Worm (Caenorhabditis elegans) whole organism, L1 larva: ENCODE measurements around the gene ttr-57.

ENCODE experiments used
- C04F5.9 ChIP-seq: sonication (generic microtip); optimal IDR thresholded peaks from 2 replicates; lab custom pipeline; 2016; ENCODE audit warnings: missing genetic modification characterization, missing compliant biosample characterization
- F16B12.6 ChIP-seq: fragments of 150-350 bp; optimal IDR thresholded peaks from 2 replicates; lab custom pipeline; 2014; ENCODE audit warnings: missing biosample characterization, missing genetic modification characterization
- aha-1 ChIP-seq: fragments of 150-350 bp; optimal IDR thresholded peaks from 2 replicates; lab custom pipeline; 2014; ENCODE audit warnings: missing biosample characterization, missing genetic modification characterization
- aly-2 ChIP-seq: fragments of 150-350 bp; optimal IDR thresholded peaks from 2 replicates; lab custom pipeline; 2014; ENCODE audit warnings: missing biosample characterization, missing genetic modification characterization
- ama-1 ChIP-seq: fragments of 150-350 bp; optimal IDR thresholded peaks from 2 replicates; lab custom pipeline; 2014
- ceh-82 ChIP-seq, 3 experiments: fragments of 150-350 bp in 1 of 3; sonication (generic microtip) in 2 of 3; optimal IDR thresholded peaks; 2 replicates each; lab custom pipeline; 2014 to 2017; ENCODE audit warnings: missing biosample characterization in 3 of 3, missing genetic modification characterization in 3 of 3
- ceh-90 ChIP-seq: sonication (generic microtip); optimal IDR thresholded peaks from 2 replicates; lab custom pipeline; 2016; ENCODE audit warnings: missing genetic modification characterization, missing compliant biosample characterization
- ces-1 ChIP-seq: fragments of 150-350 bp; optimal IDR thresholded peaks from 2 replicates; lab custom pipeline; 2014; ENCODE audit warnings: missing biosample characterization, missing genetic modification reagents, missing genetic modification characterization
- dpl-1 ChIP-seq, 3 experiments: fragments of 150-350 bp in 2 of 3; sonication (generic microtip) in 1 of 3; optimal IDR thresholded peaks; 2 replicates each; lab custom pipeline; 2014 to 2017; ENCODE audit warnings: missing biosample characterization in 3 of 3, missing genetic modification characterization in 3 of 3, missing genetic modification reagents in 3 of 3
- dsc-1 ChIP-seq: sonication (generic microtip); optimal IDR thresholded peaks from 2 replicates; lab custom pipeline; 2016; ENCODE audit warnings: mild to moderate bottlenecking, missing genetic modification characterization, missing compliant biosample characterization
- efl-1 ChIP-seq, 4 experiments: fragments of 150-350 bp; optimal IDR thresholded peaks in 3 of 4; peaks in 1 of 4; 1 replicate in 1 of 4; 2 replicates in 3 of 4; lab custom pipeline; 2014; ENCODE audit warnings: missing biosample characterization in 2 of 4, missing genetic modification characterization in 2 of 4, missing genetic modification reagents in 2 of 4
- efl-3 ChIP-seq: fragments of 200-800 bp; sonication (Bioruptor generic); optimal IDR thresholded peaks from 2 replicates; lab custom pipeline; 2018; ENCODE audit warnings: mild to moderate bottlenecking, missing genetic modification characterization, missing compliant biosample characterization
- elt-2 ChIP-seq: sonication (generic microtip); optimal IDR thresholded peaks from 2 replicates; lab custom pipeline; 2016; ENCODE audit warnings: missing genetic modification characterization, mild to moderate bottlenecking, inconsistent platforms, missing compliant biosample characterization, missing genetic modification reagents
- elt-3 ChIP-seq, 6 experiments: fragments of 150-350 bp in 1 of 6; sonication (generic microtip); optimal IDR thresholded peaks; 2 replicates each; lab custom pipeline; 2017 to 2018; ENCODE audit warnings: missing biosample characterization in 6 of 6, missing genetic modification characterization in 6 of 6, inconsistent platforms in 1 of 6
- ets-5 ChIP-seq: fragments of 200-800 bp; sonication (Bioruptor generic); IDR thresholded peaks from 2 replicates; pipeline ENCODE4 v1.3.6; 2022; ENCODE audit warnings: missing genetic modification characterization, missing compliant biosample characterization
- fkh-10 ChIP-seq: sonication (generic microtip); optimal IDR thresholded peaks from 2 replicates; lab custom pipeline; 2017; ENCODE audit warnings: missing biosample characterization, missing genetic modification reagents, missing genetic modification characterization
- fkh-4 ChIP-seq: sonication (generic microtip); optimal IDR thresholded peaks from 2 replicates; lab custom pipeline; 2016; ENCODE audit warnings: missing compliant biosample characterization, missing genetic modification characterization, borderline replicate concordance
- grh-1 ChIP-seq: fragments of 200-800 bp; sonication (Bioruptor generic); IDR thresholded peaks from 2 replicates; pipeline ENCODE4 v1.3.6; 2022; ENCODE audit warnings: missing genetic modification reagents, missing genetic modification characterization, missing compliant biosample characterization
- hlh-4 ChIP-seq: sonication (generic microtip); optimal IDR thresholded peaks from 2 replicates; lab custom pipeline; 2016; ENCODE audit warnings: mild to moderate bottlenecking, missing genetic modification characterization, missing compliant biosample characterization
- irx-1 ChIP-seq: sonication (generic microtip); optimal IDR thresholded peaks from 2 replicates; lab custom pipeline; 2016; ENCODE audit warnings: missing genetic modification characterization, missing compliant biosample characterization
- isw-1 ChIP-seq: fragments of 200-800 bp; sonication (Bioruptor generic); IDR thresholded peaks from 2 replicates; pipeline ENCODE4 v1.3.6; 2022; ENCODE audit warnings: missing genetic modification characterization, missing compliant biosample characterization
- lin-13 ChIP-seq: fragments of 150-350 bp; optimal IDR thresholded peaks from 2 replicates; lab custom pipeline; 2014; ENCODE audit warnings: missing biosample characterization, missing genetic modification reagents, missing genetic modification characterization
- lin-14 ChIP-seq: fragments of 200-800 bp; sonication (Bioruptor generic); optimal IDR thresholded peaks from 2 replicates; lab custom pipeline; 2018; ENCODE audit warnings: mild to moderate bottlenecking, missing genetic modification characterization, moderate library complexity, missing compliant biosample characterization
- lir-3 ChIP-seq: sonication (generic microtip); optimal IDR thresholded peaks from 2 replicates; lab custom pipeline; 2016; ENCODE audit warnings: mild to moderate bottlenecking, missing genetic modification characterization, moderate library complexity, missing compliant biosample characterization; ENCODE audit not compliant: poor library complexity
- mab-9 ChIP-seq: fragments of 200-800 bp; sonication (Bioruptor generic); IDR thresholded peaks from 2 replicates; pipeline ENCODE4 v1.3.6; 2022; ENCODE audit warnings: missing genetic modification reagents, missing genetic modification characterization, missing compliant biosample characterization
- mep-1 ChIP-seq: fragments of 150-350 bp; optimal IDR thresholded peaks from 2 replicates; lab custom pipeline; 2014; ENCODE audit warnings: missing biosample characterization, missing genetic modification characterization
- nhr-19 ChIP-seq: fragments of 200-800 bp; sonication (Bioruptor generic); conservative IDR thresholded peaks from 2 replicates; pipeline ENCODE4 v1.3.6; 2022; ENCODE audit warnings: missing genetic modification characterization, missing compliant biosample characterization
- nhr-20 ChIP-seq: sonication (generic microtip); optimal IDR thresholded peaks from 2 replicates; lab custom pipeline; 2016; ENCODE audit warnings: mild to moderate bottlenecking, missing genetic modification characterization, missing compliant biosample characterization
- nhr-237 ChIP-seq: fragments of 150-350 bp; optimal IDR thresholded peaks from 2 replicates; lab custom pipeline; 2014; ENCODE audit warnings: missing biosample characterization, missing genetic modification characterization
- nhr-76 ChIP-seq: sonication (generic microtip); optimal IDR thresholded peaks from 2 replicates; lab custom pipeline; 2017; ENCODE audit warnings: missing biosample characterization, missing genetic modification characterization
- nhr-84 ChIP-seq: sonication (generic microtip); optimal IDR thresholded peaks from 2 replicates; lab custom pipeline; 2017; ENCODE audit warnings: missing biosample characterization, missing genetic modification characterization
- nhr-85 ChIP-seq: sonication (generic microtip); peaks from one replicate; lab custom pipeline; 2016; ENCODE audit warnings: missing genetic modification characterization, inconsistent platforms, missing compliant biosample characterization
- pag-3 ChIP-seq: sonication (generic microtip); optimal IDR thresholded peaks from 2 replicates; lab custom pipeline; 2017; ENCODE audit warnings: missing genetic modification characterization, mild to moderate bottlenecking, missing compliant biosample characterization, antibody characterized with exemption, borderline replicate concordance; ENCODE audit not compliant: insufficient read depth
- skn-1 ChIP-seq: fragments of 150-350 bp; optimal IDR thresholded peaks from 2 replicates; lab custom pipeline; 2014; ENCODE audit warnings: missing biosample characterization, missing genetic modification characterization
- snpc-4 ChIP-seq: fragments of 150-350 bp; optimal IDR thresholded peaks from 2 replicates; lab custom pipeline; 2014; ENCODE audit warnings: missing biosample characterization, missing genetic modification characterization
- snu-23 ChIP-seq: sonication (generic microtip); optimal IDR thresholded peaks from 2 replicates; lab custom pipeline; 2016; ENCODE audit warnings: missing genetic modification characterization, missing compliant biosample characterization
- sptf-1 ChIP-seq: fragments of 150-350 bp; optimal IDR thresholded peaks from 2 replicates; lab custom pipeline; 2014; ENCODE audit warnings: missing biosample characterization, missing genetic modification characterization
- tbx-2 ChIP-seq: sonication (generic microtip); optimal IDR thresholded peaks from 2 replicates; lab custom pipeline; 2016; ENCODE audit warnings: missing genetic modification characterization, missing compliant biosample characterization
- unc-130 ChIP-seq: fragments of 150-350 bp; optimal IDR thresholded peaks from 2 replicates; lab custom pipeline; 2017; ENCODE audit warnings: missing biosample characterization, missing genetic modification characterization, inconsistent platforms
- vab-15 ChIP-seq: sonication (generic microtip); optimal IDR thresholded peaks from 2 replicates; lab custom pipeline; 2017; ENCODE audit warnings: missing genotype, mild to moderate bottlenecking, missing genetic modification characterization, missing compliant biosample characterization
- zag-1 ChIP-seq: fragments of 150-350 bp; optimal IDR thresholded peaks from 2 replicates; lab custom pipeline; 2014; ENCODE audit warnings: missing biosample characterization, missing genetic modification characterization
- ztf-4 ChIP-seq: fragments of 150-350 bp; optimal IDR thresholded peaks from 2 replicates; lab custom pipeline; 2014; ENCODE audit warnings: missing biosample characterization, missing genetic modification characterization

The ttr-57 gene

DNA sequence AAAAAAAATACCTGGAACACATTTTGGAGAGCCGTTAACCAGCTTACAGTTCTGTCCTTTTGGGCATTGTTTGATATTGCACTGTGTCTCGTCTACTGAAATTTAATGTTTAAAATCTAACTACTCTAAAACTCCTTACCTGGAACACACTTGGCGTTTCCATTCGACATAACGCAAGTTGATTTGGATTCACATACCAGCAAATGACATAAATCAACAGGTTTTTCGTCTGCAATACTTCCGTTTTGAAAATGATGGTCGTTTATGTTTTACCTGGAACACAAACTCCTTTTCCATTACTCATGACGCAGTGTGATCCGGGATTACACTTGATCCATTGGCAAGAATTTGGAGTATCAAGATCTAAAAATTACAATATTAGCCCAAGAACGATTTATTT lies 20.4 kb downstream of the ttr-57 start:
- TF ChIP-seq nhr-76 (tag; lab: Kevin White, UChicago) (no peak), nhr-19 (GFP tag; lab: Robert Waterston, UW) (no peak), dpl-1 (GFP tag; optimal IDR thresholded peaks at IDR 0.05; lab: Kevin White, UChicago) (no peak), isw-1 (GFP tag; lab: Robert Waterston, UW) (no peak), efl-1 (optimal IDR thresholded peaks at IDR 0.05; lab: Kevin White, UChicago) (no peak), efl-1 (GFP tag; optimal IDR thresholded peaks at IDR 0.05 in 1 of 2; lab: Kevin White, UChicago) (no peak), tbx-2 (tag; lab: Kevin White, UChicago) (no peak), unc-130 (tag; lab: Kevin White, UChicago) (no peak), nhr-85 (no peak), C04F5.9 (tag; lab: Kevin White, UChicago) (no peak), ets-5 (GFP tag; lab: Robert Waterston, UW) (no peak), lin-14 (GFP tag; lab: Kevin White, UChicago) (no peak), nhr-20 (tag; lab: Kevin White, UChicago) (no peak), elt-2 (tag; lab: Kevin White, UChicago) (no peak), mab-9 (GFP tag; lab: Robert Waterston, UW) (no peak)

DNA sequence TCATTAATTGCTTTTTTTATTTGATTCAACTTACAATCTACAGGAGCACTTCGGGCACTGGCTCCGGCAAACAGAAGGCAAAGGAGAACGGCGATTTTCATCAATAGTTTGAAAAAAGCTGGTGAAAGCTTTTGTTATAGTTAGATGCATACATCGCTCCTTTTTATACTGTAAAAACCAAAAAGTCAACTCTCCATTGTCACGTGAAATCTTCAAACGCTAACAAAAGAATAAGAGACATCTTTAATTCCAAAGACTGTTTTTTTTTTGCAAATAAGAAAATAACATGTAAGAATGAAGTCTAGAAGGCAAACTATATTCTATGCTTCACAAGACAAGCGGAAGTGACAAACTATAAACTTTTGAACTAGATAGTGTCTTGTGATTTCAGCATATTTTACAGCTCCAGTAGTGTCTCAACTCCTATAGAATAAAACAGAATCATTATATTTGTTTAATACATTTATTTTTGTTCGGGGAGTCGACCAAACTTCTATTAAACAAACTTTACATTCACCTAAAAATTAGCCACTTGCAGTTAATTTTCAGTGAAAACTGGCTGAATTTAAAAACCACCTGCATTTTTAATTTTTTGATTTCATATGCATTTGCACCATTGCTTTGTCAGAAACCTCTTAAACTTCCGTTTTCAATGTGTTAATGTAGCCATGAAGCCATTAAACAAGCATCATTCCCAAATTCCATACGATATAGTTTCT lies 21.3 kb downstream of the ttr-57 start, which contains the start of the genes F46B3.9 and srz-18:
TSS of gene F46B3.9 (minus strand) at position 101 of the 719 bp plus-strand sequence.
TSS of gene srz-18 (plus strand) at position 669 of the 719 bp plus-strand sequence.
- TF ChIP-seq nhr-19 (GFP tag; lab: Robert Waterston, UW) (no peak), grh-1 (GFP tag; lab: Robert Waterston, UW) (no peak), efl-1 (optimal IDR thresholded peaks at IDR 0.05; lab: Kevin White, UChicago) (no peak), efl-1 (GFP tag; optimal IDR thresholded peaks at IDR 0.05 in 1 of 2; lab: Kevin White, UChicago) (no peak), skn-1 (no peak), C04F5.9 (tag; lab: Kevin White, UChicago) (no peak), fkh-4 (tag; lab: Kevin White, UChicago) (no peak), ceh-82 (tag; optimal IDR thresholded peaks at IDR 0.05; lab: Kevin White, UChicago) (no peak)

DNA sequence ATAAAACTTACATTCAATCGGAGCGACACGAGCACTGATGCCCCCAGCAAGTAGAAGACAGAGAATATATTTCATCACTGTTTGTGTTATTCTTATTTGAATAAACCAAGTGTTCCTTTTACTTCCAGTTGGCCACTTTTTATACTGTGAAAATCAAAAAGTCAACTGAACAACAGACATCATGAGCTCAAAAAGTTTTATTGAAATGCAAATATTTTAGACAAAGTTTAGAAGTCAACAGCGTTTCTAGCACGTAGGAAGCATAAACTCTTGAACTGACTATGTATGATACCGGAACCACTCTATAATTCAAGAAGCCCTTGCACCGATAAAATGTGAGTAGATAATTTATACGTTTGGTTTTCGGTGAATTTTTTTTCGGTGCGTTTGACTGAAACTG lies 26.4 kb downstream of the ttr-57 start, which contains the start of gene F46B3.14:
TSS of gene F46B3.14 (minus strand) at position 101 of the 400 bp plus-strand sequence.
- no peak for TF ChIP-seq snu-23 (GFP tag; lab: Kevin White, UChicago)
- no peak for TF ChIP-seq hlh-4 (tag; lab: Kevin White, UChicago)
- no peak for TF ChIP-seq dpl-1 (GFP tag; optimal IDR thresholded peaks at IDR 0.05; lab: Kevin White, UChicago)
- TF ChIP-seq nhr-237 (tag; lab: Kevin White, UChicago) = no peak
- no peak for TF ChIP-seq C04F5.9 (tag; lab: Kevin White, UChicago)
- TF ChIP-seq zag-1 = no peak

DNA sequence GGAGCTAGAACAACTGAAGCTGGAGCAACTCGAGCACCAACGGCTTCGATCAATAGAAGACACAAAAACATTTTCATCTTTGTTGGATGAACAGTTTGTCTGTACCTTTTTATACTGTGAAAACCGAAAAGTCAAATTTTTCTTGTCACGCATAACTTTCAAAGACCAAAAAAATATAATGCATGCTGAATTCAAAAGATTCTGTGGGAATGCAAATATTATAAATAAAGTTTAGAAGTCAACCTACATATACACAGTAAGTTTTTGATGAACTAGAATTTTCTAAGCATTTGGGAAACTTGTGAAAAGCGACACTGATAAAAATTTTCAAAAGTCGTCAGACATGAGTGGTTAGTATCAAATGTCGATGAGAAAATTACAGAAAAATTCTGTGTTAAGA lies 28.7 kb downstream of the ttr-57 start, which contains the start of gene F46B3.15:
TSS of gene F46B3.15 (minus strand) at position 101 of the 400 bp plus-strand sequence.
- no peak for TF ChIP-seq lin-13 (GFP tag; lab: Kevin White, UChicago)
- TF ChIP-seq ceh-90 (tag; lab: Kevin White, UChicago) = no peak
- TF ChIP-seq irx-1 (tag; lab: Kevin White, UChicago) = no peak
- TF ChIP-seq snu-23 (GFP tag; lab: Kevin White, UChicago) = no peak
- no peak for TF ChIP-seq snpc-4 (tag; lab: Kevin White, UChicago)
- no peak for TF ChIP-seq vab-15 (tag; lab: Kevin White, UChicago)
- TF ChIP-seq elt-3 (tag; optimal IDR thresholded peaks at IDR 0.05; lab: Kevin White, UChicago) = no peak
- no peak for TF ChIP-seq fkh-10 (GFP tag; lab: Kevin White, UChicago)
- TF ChIP-seq ces-1 (GFP tag; lab: Kevin White, UChicago) = no peak
- TF ChIP-seq hlh-4 (tag; lab: Kevin White, UChicago) = no peak

DNA sequence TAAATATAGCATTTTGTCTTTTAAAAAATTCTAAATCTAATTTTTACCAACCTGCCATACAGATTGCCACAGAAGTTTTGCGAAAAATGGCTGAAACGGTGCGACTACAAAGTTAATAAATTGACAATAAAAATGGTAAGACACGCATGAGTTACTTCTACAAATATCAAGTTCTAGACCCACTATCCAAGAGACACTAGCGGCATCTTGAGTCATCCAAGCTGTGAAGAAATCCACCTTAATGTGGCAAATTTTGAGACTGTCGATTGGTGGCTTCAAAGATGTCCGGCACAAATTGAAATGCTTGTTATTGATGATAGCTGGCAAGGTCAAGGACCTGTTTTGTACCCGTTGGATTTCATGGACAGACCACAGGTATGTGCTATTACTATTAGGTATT lies 29.4 kb downstream of the ttr-57 start, which contains the start of gene F46B3.16:
TSS of gene F46B3.16 (plus strand) at position 301 of the 400 bp plus-strand sequence.
- TF ChIP-seq ztf-4 (tag; lab: Kevin White, UChicago) (no peak), mep-1 (tag; lab: Kevin White, UChicago) (no peak), lir-3 (tag; lab: Kevin White, UChicago) (no peak), C04F5.9 (tag; lab: Kevin White, UChicago) (no peak), snu-23 (GFP tag; lab: Kevin White, UChicago) (no peak), ceh-82 (tag; optimal IDR thresholded peaks at IDR 0.05; lab: Kevin White, UChicago) (no peak), efl-3 (no peak), aly-2 (tag; lab: Kevin White, UChicago) (no peak), pag-3 (tag; lab: Kevin White, UChicago) (no peak), F16B12.6 (tag; lab: Kevin White, UChicago) (no peak), ama-1 (no peak), sptf-1 (no peak), lin-13 (GFP tag; lab: Kevin White, UChicago) (no peak), nhr-84 (no peak), aha-1 (tag; lab: Kevin White, UChicago) (no peak), snpc-4 (tag; lab: Kevin White, UChicago) (no peak), dsc-1 (tag; lab: Kevin White, UChicago) (no peak), fkh-10 (GFP tag; lab: Kevin White, UChicago) (no peak)
